Worm (Caenorhabditis elegans) whole organism, L3 larva: ENCODE results near the gene nas-15.
A peak's percentile ranks its signal among the peaks of the same experiment; 100 is the strongest.

Experiments used
- R02D3.7 ChIP-seq: fragments of 150-350 bp; optimal IDR thresholded peaks from 2 replicates; lab custom pipeline; 2014; ENCODE audit warnings: missing biosample characterization, missing genetic modification characterization
- ZK546.5 ChIP-seq: sonication (generic microtip); optimal IDR thresholded peaks from 2 replicates; lab custom pipeline; 2017; ENCODE audit warnings: missing biosample characterization, missing genetic modification characterization
- aly-2 ChIP-seq: fragments of 150-350 bp; optimal IDR thresholded peaks from 2 replicates; lab custom pipeline; 2014; ENCODE audit warnings: missing biosample characterization, missing genetic modification characterization
- ama-1 ChIP-seq: fragments of 150-350 bp; optimal IDR thresholded peaks from 2 replicates; lab custom pipeline; 2018
- ceh-16 ChIP-seq: sonication (generic microtip); optimal IDR thresholded peaks from 2 replicates; lab custom pipeline; 2017; ENCODE audit warnings: missing biosample characterization, missing genetic modification characterization
- ceh-28 ChIP-seq: fragments of 150-350 bp; optimal IDR thresholded peaks from 2 replicates; lab custom pipeline; 2014; ENCODE audit warnings: missing biosample characterization, missing genetic modification reagents, missing genetic modification characterization
- ceh-82 ChIP-seq: fragments of 150-350 bp; optimal IDR thresholded peaks from 2 replicates; lab custom pipeline; 2014; ENCODE audit warnings: missing biosample characterization, missing genetic modification characterization
- ceh-9 ChIP-seq: sonication (generic microtip); optimal IDR thresholded peaks from 2 replicates; lab custom pipeline; 2018; ENCODE audit warnings: missing biosample characterization, missing genetic modification characterization
- daf-12 ChIP-seq: fragments of 150-350 bp; optimal IDR thresholded peaks from 2 replicates; lab custom pipeline; 2014; ENCODE audit warnings: missing biosample characterization, missing genetic modification reagents, missing genetic modification characterization
- egl-27 ChIP-seq: sonication (generic microtip); optimal IDR thresholded peaks from 4 replicates; lab custom pipeline; 2017; ENCODE audit warnings: missing biosample characterization, missing genetic modification reagents, missing genetic modification characterization
- egl-5 ChIP-seq: fragments of 150-350 bp; optimal IDR thresholded peaks from 2 replicates; lab custom pipeline; 2017; ENCODE audit warnings: missing biosample characterization, missing genetic modification reagents, missing genetic modification characterization, inconsistent platforms
- elt-1 ChIP-seq: fragments of 150-350 bp; optimal IDR thresholded peaks from 2 replicates; lab custom pipeline; 2014; ENCODE audit warnings: missing biosample characterization, missing genetic modification characterization
- elt-2 ChIP-seq: sonication (generic microtip); optimal IDR thresholded peaks from 2 replicates; lab custom pipeline; 2016; ENCODE audit warnings: missing genetic modification reagents, mild to moderate bottlenecking, missing genetic modification characterization, missing compliant biosample characterization
- elt-3 ChIP-seq, 3 experiments: fragments of 150-350 bp in 1 of 3; sonication (generic microtip) in 2 of 3; optimal IDR thresholded peaks; 2 replicates in 2 of 3; 4 replicates in 1 of 3; lab custom pipeline; 2014 to 2017; ENCODE audit warnings: missing biosample characterization in 3 of 3, missing genetic modification characterization in 3 of 3
- eor-1 ChIP-seq, 2 experiments: fragments of 150-350 bp; optimal IDR thresholded peaks; 2 replicates each; lab custom pipeline; 2014 to 2018; ENCODE audit warnings: missing biosample characterization in 2 of 2, missing genetic modification characterization in 2 of 2
- fkh-10 ChIP-seq: sonication (generic microtip); optimal IDR thresholded peaks from 2 replicates; lab custom pipeline; 2017; ENCODE audit warnings: missing biosample characterization, missing genetic modification reagents, missing genetic modification characterization
- fkh-2 ChIP-seq: fragments of 150-350 bp; optimal IDR thresholded peaks from 2 replicates; lab custom pipeline; 2014; ENCODE audit warnings: missing biosample characterization, missing genetic modification reagents, missing genetic modification characterization
- fos-1 ChIP-seq: fragments of 150-350 bp; optimal IDR thresholded peaks from 2 replicates; lab custom pipeline; 2014; ENCODE audit warnings: missing biosample characterization, missing genetic modification characterization
- hmg-11 ChIP-seq: sonication (generic microtip); optimal IDR thresholded peaks from 2 replicates; lab custom pipeline; 2016; ENCODE audit warnings: missing genetic modification characterization, missing compliant biosample characterization
- jun-1 ChIP-seq: fragments of 150-350 bp; optimal IDR thresholded peaks from 2 replicates; lab custom pipeline; 2014; ENCODE audit warnings: missing biosample characterization, missing genetic modification reagents, missing genetic modification characterization
- lin-15B ChIP-seq: fragments of 150-350 bp; optimal IDR thresholded peaks from 2 replicates; lab custom pipeline; 2014; ENCODE audit warnings: missing biosample characterization, missing genetic modification characterization
- lin-39 ChIP-seq: fragments of 150-350 bp; optimal IDR thresholded peaks from 2 replicates; lab custom pipeline; 2018; ENCODE audit warnings: missing biosample characterization, missing genetic modification reagents, missing genetic modification characterization
- lsy-12 ChIP-seq: sonication (generic microtip); optimal IDR thresholded peaks from 2 replicates; lab custom pipeline; 2016; ENCODE audit warnings: mild to moderate bottlenecking, missing genetic modification characterization, missing compliant biosample characterization
- mdl-1 ChIP-seq: fragments of 150-350 bp; optimal IDR thresholded peaks from 2 replicates; lab custom pipeline; 2014; ENCODE audit warnings: missing biosample characterization, missing genetic modification characterization
- mml-1 ChIP-seq: fragments of 150-350 bp; sonication (generic microtip); optimal IDR thresholded peaks from 3 replicates; lab custom pipeline; 2014; ENCODE audit warnings: missing biosample characterization, missing genetic modification characterization
- nfya-1 ChIP-seq: sonication (generic microtip); optimal IDR thresholded peaks from 2 replicates; lab custom pipeline; 2017; ENCODE audit warnings: missing genetic modification characterization, mild to moderate bottlenecking, missing compliant biosample characterization, antibody characterized with exemption, moderate library complexity; ENCODE audit not compliant: insufficient read depth
- nhr-11 ChIP-seq: fragments of 150-350 bp; optimal IDR thresholded peaks from 2 replicates; lab custom pipeline; 2014; ENCODE audit warnings: missing biosample characterization, missing genetic modification characterization
- nhr-12 ChIP-seq: fragments of 150-350 bp; optimal IDR thresholded peaks from 2 replicates; lab custom pipeline; 2014; ENCODE audit warnings: missing biosample characterization, missing genetic modification characterization
- nhr-23 ChIP-seq: fragments of 150-350 bp; optimal IDR thresholded peaks from 2 replicates; lab custom pipeline; 2014; ENCODE audit warnings: missing biosample characterization, missing genetic modification reagents, missing genetic modification characterization
- nhr-237 ChIP-seq: fragments of 150-350 bp; optimal IDR thresholded peaks from 2 replicates; lab custom pipeline; 2014; ENCODE audit warnings: missing biosample characterization, missing genetic modification characterization
- nhr-25 ChIP-seq: sonication (generic microtip); optimal IDR thresholded peaks from 2 replicates; lab custom pipeline; 2017; ENCODE audit warnings: missing biosample characterization, missing genetic modification characterization
- nhr-28 ChIP-seq: fragments of 150-350 bp; optimal IDR thresholded peaks from 2 replicates; lab custom pipeline; 2014; ENCODE audit warnings: missing biosample characterization, missing genetic modification characterization
- nhr-43 ChIP-seq: sonication (generic microtip); optimal IDR thresholded peaks from 2 replicates; lab custom pipeline; 2016; ENCODE audit warnings: mild to moderate bottlenecking, missing genetic modification characterization, missing compliant biosample characterization; ENCODE audit not compliant: poor library complexity, severe bottlenecking
- nhr-67 ChIP-seq: fragments of 150-350 bp; optimal IDR thresholded peaks from 2 replicates; lab custom pipeline; 2014; ENCODE audit warnings: missing biosample characterization, missing genetic modification characterization
- nhr-76 ChIP-seq: fragments of 150-350 bp; sonication (generic microtip); optimal IDR thresholded peaks from 5 replicates; lab custom pipeline; 2014; ENCODE audit warnings: missing biosample characterization, missing genetic modification characterization
- nhr-77 ChIP-seq: fragments of 150-350 bp; optimal IDR thresholded peaks from 2 replicates; lab custom pipeline; 2014; ENCODE audit warnings: missing biosample characterization, missing genetic modification characterization
- pha-4 ChIP-seq: fragments of 150-350 bp; optimal IDR thresholded peaks from 2 replicates; lab custom pipeline; 2014; ENCODE audit warnings: missing biosample characterization, missing genetic modification reagents, missing genetic modification characterization
- pqm-1 ChIP-seq: fragments of 150-350 bp; optimal IDR thresholded peaks from 2 replicates; lab custom pipeline; 2017; ENCODE audit warnings: missing biosample characterization, missing genetic modification characterization, inconsistent platforms
- sea-2 ChIP-seq: fragments of 150-350 bp; sonication (generic microtip); optimal IDR thresholded peaks from 4 replicates; lab custom pipeline; 2014; ENCODE audit warnings: missing biosample characterization, missing genetic modification reagents, missing genetic modification characterization
- skn-1 ChIP-seq: fragments of 150-350 bp; optimal IDR thresholded peaks from 2 replicates; lab custom pipeline; 2014; ENCODE audit warnings: missing biosample characterization, missing genetic modification characterization
- snpc-4 ChIP-seq: fragments of 150-350 bp; optimal IDR thresholded peaks from 2 replicates; lab custom pipeline; 2014; ENCODE audit warnings: missing biosample characterization, missing genetic modification characterization
- tbx-2 ChIP-seq: sonication (generic microtip); optimal IDR thresholded peaks from 2 replicates; lab custom pipeline; 2016; ENCODE audit warnings: mild to moderate bottlenecking, missing genetic modification characterization, missing compliant biosample characterization
- unc-39 ChIP-seq: sonication (generic microtip); optimal IDR thresholded peaks from 4 replicates; lab custom pipeline; 2017; ENCODE audit warnings: missing biosample characterization, missing genetic modification characterization
- unc-62 ChIP-seq: fragments of 150-350 bp; sonication (generic microtip); optimal IDR thresholded peaks from 4 replicates; lab custom pipeline; 2014; ENCODE audit warnings: missing biosample characterization, missing genetic modification reagents, missing genetic modification characterization
- zag-1 ChIP-seq: fragments of 150-350 bp; optimal IDR thresholded peaks from 2 replicates; lab custom pipeline; 2014; ENCODE audit warnings: missing biosample characterization, missing genetic modification characterization
- ztf-11 ChIP-seq: fragments of 150-350 bp; optimal IDR thresholded peaks from 2 replicates; lab custom pipeline; 2014; ENCODE audit warnings: missing biosample characterization, missing genetic modification characterization
- ztf-4 ChIP-seq: fragments of 150-350 bp; optimal IDR thresholded peaks from 2 replicates; lab custom pipeline; 2014; ENCODE audit warnings: missing biosample characterization, missing genetic modification characterization

nas-15 gene

DNA sequence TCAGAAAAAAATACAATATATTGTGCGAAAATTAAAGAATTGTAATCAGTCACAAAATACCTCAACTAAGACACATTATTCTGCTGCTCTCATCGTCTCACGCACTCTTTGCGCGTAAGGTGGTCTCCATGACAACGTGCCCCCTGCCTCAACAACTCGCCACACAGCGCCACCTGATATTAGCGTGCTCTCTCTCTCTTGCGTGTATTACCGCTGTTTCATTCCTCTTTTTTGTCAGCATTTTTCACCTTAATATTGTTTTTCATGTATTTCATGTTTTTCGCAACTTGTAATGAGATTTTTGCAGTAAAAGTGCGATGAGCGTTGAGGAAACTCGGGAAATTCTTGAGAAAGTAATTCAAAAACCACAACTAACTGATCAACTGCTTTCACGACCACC, 14.1 kb upstream of the nas-15 start, which contains the start of gene dyf-11:
Gene dyf-11, plus strand, starts transcription at position 301 of the 400 bp plus-strand sequence.
- no peak for TF ChIP-seq snpc-4 (tag; lab: Kevin White, UChicago)
- no peak for TF ChIP-seq fkh-2 (tag; lab: Kevin White, UChicago)
- TF ChIP-seq pqm-1 (tag; lab: Kevin White, UChicago), result no peak
- no peak for TF ChIP-seq nhr-11
- no peak for TF ChIP-seq aly-2 (tag; lab: Kevin White, UChicago)
- no peak for TF ChIP-seq fos-1 (tag; lab: Kevin White, UChicago)
- TF ChIP-seq lin-39, result no peak

ce11 chrX:768061-768646, 9.4 kb upstream of the nas-15 start, which contains the start of the genes trap-2 and ile-2:
Gene trap-2 (minus strand): TSS chrX:768069.
Gene ile-2 (plus strand): TSS chrX:768596.
- TF ChIP-seq unc-39 (tag; lab: Kevin White, UChicago) (no peak), nhr-11 (no peak), fos-1 (tag; lab: Kevin White, UChicago) (peak; percentile 84), sea-2 (GFP tag; lab: Kevin White, UChicago) (no peak), egl-27 (tag; lab: Kevin White, UChicago) (peak; percentile 52), nhr-28 (tag; lab: Kevin White, UChicago) (no peak), nhr-23 (peak; percentile 94), nhr-67 (no peak), elt-3 (tag; optimal IDR thresholded peaks at IDR 0.05; lab: Kevin White, UChicago) (peak in 2 of 3 experiments; percentile 66 to 74), elt-1 (peak; percentile 55), aly-2 (tag; lab: Kevin White, UChicago) (no peak), pha-4 (tag; lab: Kevin White, UChicago) (peak; percentile 95), nhr-25 (peak; percentile 98), nhr-43 (tag; lab: Kevin White, UChicago) (peak; percentile 89), eor-1 (tag; optimal IDR thresholded peaks at IDR 0.05; lab: Kevin White, UChicago) (no peak), mdl-1 (tag; lab: Kevin White, UChicago) (no peak), ztf-11 (tag; lab: Kevin White, UChicago) (no peak), unc-62 (peak; percentile 71), lsy-12 (tag; lab: Kevin White, UChicago) (peak; percentile 85), lin-39 (peak; percentile 99), snpc-4 (tag; lab: Kevin White, UChicago) (peak; percentile 91), R02D3.7 (tag; lab: Kevin White, UChicago) (peak; percentile 65), skn-1 (tag; lab: Kevin White, UChicago) (peak; percentile 88), fkh-2 (tag; lab: Kevin White, UChicago) (peak; percentile 16), elt-2 (tag; lab: Kevin White, UChicago) (peak; percentile 90), nhr-76 (tag; lab: Kevin White, UChicago) (no peak), nhr-77 (peak; percentile 33), nhr-12 (no peak), ztf-4 (peak; percentile 22), egl-5 (tag; lab: Kevin White, UChicago) (peak; percentile 90), fkh-10 (GFP tag; lab: Kevin White, UChicago) (no peak), pqm-1 (tag; lab: Kevin White, UChicago) (peak; percentile 64), ceh-82 (no peak), ama-1 (peak; percentile 20), nhr-237 (tag; lab: Kevin White, UChicago) (no peak), lin-15B (tag; lab: Kevin White, UChicago) (peak; percentile 96), ceh-28 (tag; lab: Kevin White, UChicago) (peak; percentile 75), daf-12 (no peak), mml-1 (tag; lab: Kevin White, UChicago) (no peak), ceh-16 (no peak), ZK546.5 (tag; lab: Kevin White, UChicago) (peak; percentile 53), hmg-11 (peak; percentile 99), zag-1 (tag; lab: Kevin White, UChicago) (no peak), ceh-9 (tag; lab: Kevin White, UChicago) (no peak), tbx-2 (tag; lab: Kevin White, UChicago) (peak; percentile 68), nfya-1 (tag; lab: Kevin White, UChicago) (peak; percentile 98), jun-1 (peak; percentile 89)
